Fruit fly (Drosophila melanogaster): ENCODE data around the gene CG32236.
A peak's percentile ranks its signal among the peaks of the same experiment; 100 is the strongest.

- TF ChIP-seq Ets21C (GFP tag; optimal IDR thresholded peaks at IDR 0.05) (peak; percentile 37), CG3919 (GFP tag; optimal IDR thresholded peaks at IDR 0.05) (peak; percentile 59), CG16779 (tag; optimal IDR thresholded peaks at IDR 0.05) (no peak), Eip75B (GFP tag; optimal IDR thresholded peaks at IDR 0.05) (peak; percentile 68), CG6163 (GFP tag; IDR thresholded peaks at IDR 0.05) (peak; percentile 83), spab (GFP tag; optimal IDR thresholded peaks at IDR 0.05) (peak; percentile 42), Gug (GFP tag; IDR thresholded peaks at IDR 0.05) (no peak)
Observed at dm6 chr3L:4619497-4620211, 47.5 kb downstream of the CG32236 start.
